Worm (Caenorhabditis elegans) whole organism, L2 larva: Measurements from ENCODE around the gene hlh-30.

Experiments used
- alr-1 ChIP-seq: fragments of 150-350 bp; optimal IDR thresholded peaks from 2 replicates; lab custom pipeline; 2014; ENCODE audit warnings: missing biosample characterization, missing genetic modification characterization
- fos-1 ChIP-seq: fragments of 150-350 bp; optimal IDR thresholded peaks from 2 replicates; lab custom pipeline; 2014; ENCODE audit warnings: missing biosample characterization, missing genetic modification characterization
- lin-13 ChIP-seq: fragments of 150-350 bp; optimal IDR thresholded peaks from 2 replicates; lab custom pipeline; 2014; ENCODE audit warnings: missing biosample characterization, missing genetic modification reagents, missing genetic modification characterization
- nhr-23 ChIP-seq: fragments of 150-350 bp; optimal IDR thresholded peaks from 2 replicates; lab custom pipeline; 2014; ENCODE audit warnings: missing biosample characterization, missing genetic modification reagents, missing genetic modification characterization
- nhr-6 ChIP-seq: fragments of 150-350 bp; optimal IDR thresholded peaks from 2 replicates; lab custom pipeline; 2014; ENCODE audit warnings: missing biosample characterization, missing genetic modification characterization
- skn-1 ChIP-seq: sonication (generic microtip); optimal IDR thresholded peaks from 2 replicates; lab custom pipeline; 2017; ENCODE audit warnings: missing biosample characterization, missing genetic modification characterization
- sma-3 ChIP-seq: sonication (generic microtip); optimal IDR thresholded peaks from 2 replicates; lab custom pipeline; 2016; ENCODE audit warnings: missing genetic modification reagents, missing genetic modification characterization, missing compliant biosample characterization
- snpc-4 ChIP-seq: fragments of 150-350 bp; optimal IDR thresholded peaks from 2 replicates; lab custom pipeline; 2014; ENCODE audit warnings: missing biosample characterization, missing genetic modification characterization
- unc-62 ChIP-seq: fragments of 150-350 bp; optimal IDR thresholded peaks from 2 replicates; lab custom pipeline; 2014; ENCODE audit warnings: missing biosample characterization, missing genetic modification reagents, missing genetic modification characterization

DNA sequence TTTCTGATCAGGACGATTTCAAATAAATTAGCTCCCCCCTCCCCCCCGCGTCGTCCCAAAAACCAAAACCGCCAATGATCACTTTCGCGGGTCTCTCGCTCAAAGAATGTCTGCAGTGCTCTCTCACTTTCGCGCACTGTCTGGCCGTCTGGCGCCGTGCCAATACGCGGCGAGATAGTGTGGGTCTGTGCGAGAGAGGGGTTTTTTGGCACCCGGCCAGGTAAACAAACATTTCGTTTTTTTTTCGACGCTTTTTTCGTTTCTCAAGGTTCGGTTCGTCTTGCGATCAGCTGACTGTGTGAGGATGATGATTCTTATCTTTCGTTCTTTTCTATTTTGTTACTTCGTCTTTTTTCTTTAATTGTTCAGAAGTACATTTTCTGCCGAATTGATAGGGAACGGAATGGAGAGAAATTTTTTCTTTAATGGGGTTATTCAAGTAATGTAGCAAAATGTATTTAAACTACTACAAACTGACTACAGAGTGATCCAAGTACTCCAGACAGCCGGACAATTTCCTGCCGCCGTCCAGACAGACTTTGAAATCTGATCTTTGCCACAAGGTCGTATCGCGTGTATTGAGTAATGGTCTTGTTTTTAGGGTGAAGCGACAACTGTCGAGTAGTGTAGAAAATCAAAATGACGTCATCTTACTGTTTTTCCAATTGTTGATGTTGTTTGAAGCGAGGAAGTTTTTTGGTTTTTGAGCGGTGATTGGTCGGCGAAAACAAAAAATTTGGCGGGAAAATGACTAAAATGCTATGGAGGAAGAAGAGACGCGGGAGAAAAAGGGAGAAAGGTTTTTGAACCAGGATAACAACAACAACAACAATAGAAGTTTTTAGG lies 10.4 kb downstream of the hlh-30 start:
- peak; percentile 56 for TF ChIP-seq sma-3 (GFP tag; lab: Kevin White, UChicago)
- no peak for TF ChIP-seq unc-62 (GFP tag; lab: Kevin White, UChicago)
- TF ChIP-seq nhr-6 (tag; lab: Kevin White, UChicago): no peak
- TF ChIP-seq fos-1 (tag; lab: Kevin White, UChicago): no peak
- TF ChIP-seq nhr-23 (tag; lab: Kevin White, UChicago): no peak
- no peak for TF ChIP-seq skn-1 (tag; lab: Kevin White, UChicago)
- TF ChIP-seq snpc-4: no peak
- peak; percentile 27 for TF ChIP-seq lin-13 (GFP tag; lab: Kevin White, UChicago)
- no peak for TF ChIP-seq alr-1 (tag; lab: Kevin White, UChicago)
